Fruit fly (Drosophila melanogaster): ENCODE results near the gene CG14628.

The CG14628 gene

dm6 chrX:1135006-1135376 lies 10.5 kb upstream of the CG14628 start:
- TF ChIP-seq CG34367 (tag; optimal IDR thresholded peaks at IDR 0.05): no peak
- peak; percentile 10 for TF ChIP-seq CG17806 (tag; optimal IDR thresholded peaks at IDR 0.05)
- peak; percentile 39 for TF ChIP-seq CG14655 (GFP tag; optimal IDR thresholded peaks at IDR 0.05)
- TF ChIP-seq CG32121 (GFP tag; IDR thresholded peaks at IDR 0.05): 0 out of 2 replicates have a peak, but pooled peaks have one; percentile 12
- TF ChIP-seq CG9948 (tag; optimal IDR thresholded peaks at IDR 0.05): peak; percentile 5
- peak; percentile 26 for TF ChIP-seq Pif1A (GFP tag; optimal IDR thresholded peaks at IDR 0.05)
- peak; percentile 43; the same call in 1 of the 3 replicates for TF ChIP-seq CG4496 (GFP tag; IDR thresholded peaks at IDR 0.05)
- TF ChIP-seq Pif1B (GFP tag; optimal IDR thresholded peaks at IDR 0.05): peak; percentile 15
- peak; percentile 35 for TF ChIP-seq CG8159 (tag; optimal IDR thresholded peaks at IDR 0.05)
- peak; percentile 49; the same call in 1 of the 3 replicates for TF ChIP-seq fd96Ca (GFP tag; IDR thresholded peaks at IDR 0.05)
- TF ChIP-seq CG12605 (GFP tag; IDR thresholded peaks at IDR 0.05): no peak
- no peak for TF ChIP-seq EcR (GFP tag; optimal IDR thresholded peaks at IDR 0.05)
- TF ChIP-seq CG8301 (tag; optimal IDR thresholded peaks at IDR 0.05): peak; percentile 25
- no peak for TF ChIP-seq Ets98B (GFP tag; IDR thresholded peaks at IDR 0.05)

- TF ChIP-seq CG14655 (GFP tag; optimal IDR thresholded peaks at IDR 0.05): no peak
- TF ChIP-seq Pif1A (GFP tag; optimal IDR thresholded peaks at IDR 0.05): no peak
- no peak for TF ChIP-seq Ets98B (GFP tag; IDR thresholded peaks at IDR 0.05)
- no peak for TF ChIP-seq CG13204 (GFP tag; optimal IDR thresholded peaks at IDR 0.05)
- no peak for TF ChIP-seq Pif1B (GFP tag; optimal IDR thresholded peaks at IDR 0.05)
- no peak for TF ChIP-seq fd96Ca (GFP tag; IDR thresholded peaks at IDR 0.05)
- no peak for TF ChIP-seq CG32121 (GFP tag; IDR thresholded peaks at IDR 0.05)
- TF ChIP-seq CG10348 (GFP tag; IDR thresholded peaks at IDR 0.05): no peak
- no peak for TF ChIP-seq CG8159 (tag; optimal IDR thresholded peaks at IDR 0.05)
- no peak for TF ChIP-seq rn (GFP tag; IDR thresholded peaks at IDR 0.05)
- TF ChIP-seq CG15710 (tag; optimal IDR thresholded peaks at IDR 0.05): no peak
- TF ChIP-seq CG4496 (GFP tag; IDR thresholded peaks at IDR 0.05): no peak
- no peak for TF ChIP-seq CG9948 (tag; optimal IDR thresholded peaks at IDR 0.05)
- no peak for TF ChIP-seq Snoo (tag; optimal IDR thresholded peaks at IDR 0.05)
- TF ChIP-seq CG17806 (tag; optimal IDR thresholded peaks at IDR 0.05): no peak
These were observed 2.7 kb upstream of the CG14628 start for dm6 chrX:1142567-1143347.

dm6 chrX:1161913-1162439 lies 16.5 kb downstream of the CG14628 start, which contains the start of gene eIF4E7:
Gene eIF4E7 (minus strand): TSS chrX:1162389.
- TF ChIP-seq fd96Ca (GFP tag; IDR thresholded peaks at IDR 0.05) (no peak), CG32121 (GFP tag; IDR thresholded peaks at IDR 0.05) (no peak), CG4496 (GFP tag; IDR thresholded peaks at IDR 0.05) (peak; percentile 16; the same call in 1 of the 3 replicates)

- no peak for TF ChIP-seq CG13204 (GFP tag; optimal IDR thresholded peaks at IDR 0.05)
- TF ChIP-seq CG12605 (GFP tag; IDR thresholded peaks at IDR 0.05): no peak
- no peak for TF ChIP-seq Pif1B (GFP tag; optimal IDR thresholded peaks at IDR 0.05)
- no peak for TF ChIP-seq EcR (GFP tag; optimal IDR thresholded peaks at IDR 0.05)
- TF ChIP-seq gl (tag; optimal IDR thresholded peaks at IDR 0.05): no peak
- TF ChIP-seq CG9948 (tag; optimal IDR thresholded peaks at IDR 0.05): no peak
- no peak for TF ChIP-seq fd96Ca (GFP tag; IDR thresholded peaks at IDR 0.05)
- TF ChIP-seq Ets98B (GFP tag; IDR thresholded peaks at IDR 0.05): no peak
- no peak for TF ChIP-seq CG32121 (GFP tag; IDR thresholded peaks at IDR 0.05)
- TF ChIP-seq CG8301 (tag; optimal IDR thresholded peaks at IDR 0.05): no peak
These were observed 24.9 kb downstream of the CG14628 start, which contains the start of gene CG11378 for dm6 chrX:1170117-1170878. Gene CG11378 (plus strand): TSS chrX:1170828.

- TF ChIP-seq gl (tag; optimal IDR thresholded peaks at IDR 0.05) (no peak), CG9948 (tag; optimal IDR thresholded peaks at IDR 0.05) (peak; percentile 32), CG12605 (GFP tag; IDR thresholded peaks at IDR 0.05) (no peak), CG13204 (GFP tag; optimal IDR thresholded peaks at IDR 0.05) (no peak), Pif1B (GFP tag; optimal IDR thresholded peaks at IDR 0.05) (peak; percentile 13), rn (GFP tag; IDR thresholded peaks at IDR 0.05) (no peak), CG4496 (GFP tag; IDR thresholded peaks at IDR 0.05) (no peak), Snoo (tag; optimal IDR thresholded peaks at IDR 0.05) (peak; percentile 54), CG8159 (tag; optimal IDR thresholded peaks at IDR 0.05) (peak; percentile 69), CG14655 (GFP tag; optimal IDR thresholded peaks at IDR 0.05) (peak; percentile 57), D1 (tag; optimal IDR thresholded peaks at IDR 0.05) (no peak), CG8301 (tag; optimal IDR thresholded peaks at IDR 0.05) (peak; percentile 36), CG34367 (tag; optimal IDR thresholded peaks at IDR 0.05) (no peak), CG17806 (tag; optimal IDR thresholded peaks at IDR 0.05) (peak; percentile 17), CG15710 (tag; optimal IDR thresholded peaks at IDR 0.05) (peak; percentile 33), EcR (GFP tag; optimal IDR thresholded peaks at IDR 0.05) (no peak), fd96Ca (GFP tag; IDR thresholded peaks at IDR 0.05) (no peak), Ets98B (GFP tag; IDR thresholded peaks at IDR 0.05) (no peak), CG10348 (GFP tag; IDR thresholded peaks at IDR 0.05) (no peak), Pif1A (GFP tag; optimal IDR thresholded peaks at IDR 0.05) (peak; percentile 61), CG32121 (GFP tag; IDR thresholded peaks at IDR 0.05) (no peak)
These were observed 25.6 kb downstream of the CG14628 start for dm6 chrX:1171018-1171417.
